Worm (Caenorhabditis elegans) whole organism, L1 larva: ENCODE measurements around the gene R13H4.5.

Experiments used
- dpl-1 ChIP-seq, 3 experiments: fragments of 150-350 bp in 2 of 3; sonication (generic microtip) in 1 of 3; optimal IDR thresholded peaks; 2 replicates each; lab custom pipeline; 2014 to 2017; ENCODE audit warnings: missing biosample characterization in 3 of 3, missing genetic modification characterization in 3 of 3, missing genetic modification reagents in 3 of 3
- lin-14 ChIP-seq: fragments of 200-800 bp; sonication (Bioruptor generic); optimal IDR thresholded peaks from 2 replicates; lab custom pipeline; 2018; ENCODE audit warnings: mild to moderate bottlenecking, missing genetic modification characterization, moderate library complexity, missing compliant biosample characterization
- lsy-2 ChIP-seq, 2 experiments: fragments of 150-350 bp; optimal IDR thresholded peaks; 2 replicates each; lab custom pipeline; 2014; ENCODE audit warnings: missing biosample characterization in 2 of 2, missing genetic modification characterization in 2 of 2
- mdl-1 ChIP-seq, 2 experiments: fragments of 150-350 bp; optimal IDR thresholded peaks; 2 replicates each; lab custom pipeline; 2014 to 2017; ENCODE audit warnings: missing biosample characterization in 2 of 2, missing genetic modification characterization in 2 of 2, inconsistent platforms in 1 of 2
- mep-1 ChIP-seq: fragments of 150-350 bp; optimal IDR thresholded peaks from 2 replicates; lab custom pipeline; 2014; ENCODE audit warnings: missing biosample characterization, missing genetic modification characterization
- snpc-4 ChIP-seq: fragments of 150-350 bp; optimal IDR thresholded peaks from 2 replicates; lab custom pipeline; 2014; ENCODE audit warnings: missing biosample characterization, missing genetic modification characterization
- tbx-2 ChIP-seq: sonication (generic microtip); optimal IDR thresholded peaks from 2 replicates; lab custom pipeline; 2016; ENCODE audit warnings: missing genetic modification characterization, missing compliant biosample characterization
- unc-62 ChIP-seq: fragments of 150-350 bp; optimal IDR thresholded peaks from 2 replicates; lab custom pipeline; 2014; ENCODE audit warnings: missing biosample characterization, missing genetic modification reagents, missing genetic modification characterization
- zag-1 ChIP-seq: fragments of 150-350 bp; optimal IDR thresholded peaks from 2 replicates; lab custom pipeline; 2014; ENCODE audit warnings: missing biosample characterization, missing genetic modification characterization

ce11 chrV:11885939-11886338 lies 25.5 kb downstream of the R13H4.5 start:
- no peak for TF ChIP-seq zag-1
- TF ChIP-seq snpc-4 (tag; lab: Kevin White, UChicago) = peak; percentile 31
- no peak for TF ChIP-seq unc-62 (GFP tag; lab: Kevin White, UChicago)
- TF ChIP-seq dpl-1 (GFP tag; optimal IDR thresholded peaks at IDR 0.05; lab: Kevin White, UChicago) = peak in 2 of 3 experiments; percentile 24 to 51
- peak; percentile 90 for TF ChIP-seq tbx-2 (tag; lab: Kevin White, UChicago)
- peak; percentile 51 to 56 for TF ChIP-seq lsy-2 (tag; optimal IDR thresholded peaks at IDR 0.05; lab: Kevin White, UChicago)
- TF ChIP-seq mep-1 (tag; lab: Kevin White, UChicago) = peak; percentile 43
- TF ChIP-seq mdl-1 (tag; optimal IDR thresholded peaks at IDR 0.05; lab: Kevin White, UChicago) = peak in 1 of 2 experiments; percentile 96
- TF ChIP-seq lin-14 (GFP tag; lab: Kevin White, UChicago) = peak; percentile 94
